Fruit fly (Drosophila melanogaster) ovary, adult (tissue): ENCODE data around the gene CG14297.
A peak's percentile ranks its signal among the peaks of the same experiment; 100 is the strongest.

ENCODE experiments used
- CG17801 ChIP-seq: fragments of 200-800 bp; optimal IDR thresholded peaks from 2 replicates; lab custom pipeline; 2019; ENCODE audit warnings: missing biosample characterization, mild to moderate bottlenecking, missing genetic modification characterization, moderate library complexity; ENCODE audit not compliant: partially characterized antibody

Gene CG14297

dm6 chr3R:18897821-18898220 lies at the start of gene CG14297:
TSS of gene CG14297 (plus strand) at chr3R:18898121.
- TF ChIP-seq CG17801 (GFP tag; lab: Kevin White, UChicago), result no peak

dm6 chr3R:18849148-18849547 lies 48.8 kb upstream of the CG14297 start, which contains the start of gene Octalpha2R:
TSS of gene Octalpha2R (minus strand) at chr3R:18849224.
- no peak for TF ChIP-seq CG17801 (GFP tag; lab: Kevin White, UChicago)

dm6 chr3R:18851698-18852097 lies 46.2 kb upstream of the CG14297 start, which contains the start of gene CG31226:
TSS of gene CG31226 (minus strand) at chr3R:18851798.
- TF ChIP-seq CG17801 (GFP tag; lab: Kevin White, UChicago), result no peak

- TF ChIP-seq CG17801 (GFP tag; lab: Kevin White, UChicago), result no peak
These were observed 22.7 kb upstream of the CG14297 start, which contains the start of gene CG14298 for dm6 chr3R:18875228-18875627. TSS of gene CG14298 (plus strand) at chr3R:18875528.

dm6 chr3R:18895227-18895626 lies 2.7 kb upstream of the CG14297 start:
- TF ChIP-seq CG17801 (GFP tag; lab: Kevin White, UChicago), result no peak

dm6 chr3R:18899123-18899522 lies 1.2 kb downstream of the CG14297 start, which contains the start of gene Rh2:
TSS of gene Rh2 (plus strand) at chr3R:18899423.
- TF ChIP-seq CG17801 (GFP tag; lab: Kevin White, UChicago), result no peak

- no peak for TF ChIP-seq CG17801 (GFP tag; lab: Kevin White, UChicago)
These were observed 4.2 kb downstream of the CG14297 start, which contains the start of gene CG14294 for dm6 chr3R:18902164-18902563. TSS of gene CG14294 (minus strand) at chr3R:18902264.

- peak; percentile 11 for TF ChIP-seq CG17801 (GFP tag; lab: Kevin White, UChicago)
These were observed 4.9 kb downstream of the CG14297 start, which contains the start of gene CG34284 for dm6 chr3R:18902858-18903257. TSS of gene CG34284 (minus strand) at chr3R:18902933.

- no peak for TF ChIP-seq CG17801 (GFP tag; lab: Kevin White, UChicago)
These were observed 7.6 kb downstream of the CG14297 start, which contains the start of gene CG14292 for dm6 chr3R:18905555-18905920. TSS of gene CG14292 (minus strand) at chr3R:18905655.

- TF ChIP-seq CG17801 (GFP tag; lab: Kevin White, UChicago), result peak; percentile 26
These were observed 8.3 kb downstream of the CG14297 start, which contains the start of gene EndoA for dm6 chr3R:18905921-18906878. TSS of gene EndoA (plus strand) at chr3R:18906609.

- no peak for TF ChIP-seq CG17801 (GFP tag; lab: Kevin White, UChicago)
These were observed 12.4 kb downstream of the CG14297 start for dm6 chr3R:18910336-18910735.

- no peak for TF ChIP-seq CG17801 (GFP tag; lab: Kevin White, UChicago)
These were observed 13.0 kb downstream of the CG14297 start for dm6 chr3R:18910923-18911322.

- TF ChIP-seq CG17801 (GFP tag; lab: Kevin White, UChicago), result no peak
These were observed 14.9 kb downstream of the CG14297 start, which contains the start of gene Sgsh for dm6 chr3R:18912782-18913331. TSS of gene Sgsh (minus strand) at chr3R:18912922.

- TF ChIP-seq CG17801 (GFP tag; lab: Kevin White, UChicago), result no peak
These were observed 16.1 kb downstream of the CG14297 start for dm6 chr3R:18913856-18914593.
